Fruit fly (Drosophila melanogaster) whole organism, pupa: Measurements from ENCODE around the gene CG13705.

ENCODE experiments used
- CG10348 ChIP-seq: fragments of 200-800 bp; sonication (Bioruptor generic); IDR thresholded peaks from 2 replicates; pipeline ENCODE4 v1.3.6; 2022; ENCODE audit warnings: missing biosample characterization, missing genetic modification characterization
- CG12605 ChIP-seq: fragments of 200-800 bp; sonication (Bioruptor generic); IDR thresholded peaks from 2 replicates; pipeline ENCODE4 v1.3.6; 2022; ENCODE audit warnings: missing biosample characterization, missing genetic modification characterization
- CG13204 ChIP-seq: fragments of 200-800 bp; sonication (Bioruptor generic); optimal IDR thresholded peaks from 2 replicates; lab custom pipeline; 2018; ENCODE audit warnings: missing biosample characterization, mild to moderate bottlenecking, missing genetic modification characterization, moderate library complexity
- CG14655 ChIP-seq: fragments of 200-800 bp; sonication (Bioruptor generic); optimal IDR thresholded peaks from 3 replicates; lab custom pipeline; 2017; ENCODE audit warnings: mild to moderate bottlenecking, missing biosample characterization, missing genetic modification reagents, missing genetic modification characterization
- CG15710 ChIP-seq: fragments of 200-800 bp; sonication (Bioruptor generic); optimal IDR thresholded peaks from 2 replicates; lab custom pipeline; 2018; ENCODE audit warnings: missing biosample characterization, mild to moderate bottlenecking, missing genetic modification characterization, moderate library complexity
- CG17806 ChIP-seq: fragments of 200-800 bp; sonication (Bioruptor generic); optimal IDR thresholded peaks from 2 replicates; lab custom pipeline; 2018; ENCODE audit warnings: missing biosample characterization, mild to moderate bottlenecking, missing genetic modification characterization, moderate library complexity
- CG32121 ChIP-seq: fragments of 200-800 bp; sonication (Bioruptor generic); IDR thresholded peaks from 2 replicates; pipeline ENCODE4 v1.3.6; 2022; ENCODE audit warnings: missing biosample characterization, missing genetic modification characterization
- CG34367 ChIP-seq: fragments of 200-800 bp; sonication (Bioruptor generic); optimal IDR thresholded peaks from 2 replicates; lab custom pipeline; 2018; ENCODE audit warnings: missing biosample characterization, mild to moderate bottlenecking, missing genetic modification characterization
- CG4496 ChIP-seq: fragments of 200-800 bp; sonication (Bioruptor generic); IDR thresholded peaks from 3 replicates; pipeline ENCODE4 v1.3.6; 2022; ENCODE audit warnings: missing biosample characterization, missing genetic modification characterization
- CG8159 ChIP-seq: fragments of 200-800 bp; sonication (Bioruptor generic); optimal IDR thresholded peaks from 3 replicates; lab custom pipeline; 2018; ENCODE audit warnings: missing biosample characterization, mild to moderate bottlenecking, missing genetic modification characterization, moderate library complexity
- CG9948 ChIP-seq: fragments of 200-800 bp; sonication (Bioruptor generic); optimal IDR thresholded peaks from 2 replicates; lab custom pipeline; 2018; ENCODE audit warnings: missing biosample characterization, mild to moderate bottlenecking, missing genetic modification characterization, moderate library complexity
- D1 ChIP-seq: fragments of 200-800 bp; sonication (Bioruptor generic); optimal IDR thresholded peaks from 2 replicates; lab custom pipeline; 2018; ENCODE audit warnings: missing biosample characterization, mild to moderate bottlenecking, missing genetic modification characterization, moderate library complexity
- EcR ChIP-seq: fragments of 200-800 bp; sonication (Bioruptor generic); optimal IDR thresholded peaks from 3 replicates; lab custom pipeline; 2019; ENCODE audit warnings: missing biosample characterization, missing genetic modification characterization, mild to moderate bottlenecking, moderate library complexity, missing genetic modification reagents
- Ets98B ChIP-seq: fragments of 200-800 bp; sonication (Bioruptor generic); IDR thresholded peaks from 2 replicates; pipeline ENCODE4 v1.3.6; 2022; ENCODE audit warnings: missing biosample characterization, missing genetic modification characterization
- Pif1A ChIP-seq: fragments of 200-800 bp; sonication (Bioruptor generic); optimal IDR thresholded peaks from 3 replicates; lab custom pipeline; 2016; ENCODE audit warnings: missing biosample characterization, missing genetic modification characterization
- Pif1B ChIP-seq: fragments of 200-800 bp; sonication (Bioruptor generic); optimal IDR thresholded peaks from 3 replicates; lab custom pipeline; 2016; ENCODE audit warnings: missing biosample characterization, missing genetic modification characterization
- Snoo ChIP-seq: fragments of 200-800 bp; sonication (Bioruptor generic); optimal IDR thresholded peaks from 3 replicates; lab custom pipeline; 2017; ENCODE audit warnings: missing biosample characterization, mild to moderate bottlenecking, missing genetic modification characterization, inconsistent platforms
- fd96Ca ChIP-seq: fragments of 200-800 bp; sonication (Bioruptor generic); IDR thresholded peaks from 3 replicates; pipeline ENCODE4 v1.3.6; 2022; ENCODE audit warnings: missing biosample characterization, missing genetic modification characterization
- gl ChIP-seq: fragments of 200-800 bp; sonication (Bioruptor generic); optimal IDR thresholded peaks from 2 replicates; lab custom pipeline; 2018; ENCODE audit warnings: missing biosample characterization, mild to moderate bottlenecking, missing genetic modification characterization
- rn ChIP-seq: fragments of 200-800 bp; sonication (Bioruptor generic); IDR thresholded peaks from 2 replicates; pipeline ENCODE4 v1.3.6; 2022; ENCODE audit warnings: missing biosample characterization, missing genetic modification characterization

CG13705 gene

DNA sequence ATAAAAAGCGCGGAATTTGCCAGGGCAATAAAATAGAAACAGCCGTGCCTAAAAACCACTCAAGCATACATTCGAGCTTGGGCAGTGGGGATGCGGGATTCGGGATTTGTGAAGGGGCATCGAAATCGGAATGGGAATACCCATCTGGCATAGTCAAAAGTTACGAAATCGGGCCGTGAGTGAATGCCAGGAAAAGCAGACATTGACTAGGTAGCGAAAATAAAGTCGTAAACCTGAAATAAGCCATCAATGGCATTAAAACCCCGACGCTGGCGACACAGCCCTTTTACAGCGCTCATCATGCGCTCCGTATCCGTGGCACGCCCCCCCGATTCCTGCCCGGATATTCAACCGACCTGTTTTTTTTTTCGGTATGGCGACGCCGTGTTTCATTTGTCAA is 27.9 kb downstream of the CG13705 start:
- TF ChIP-seq CG10348 (GFP tag; lab: Robert Waterston, UW) (no peak), Pif1B (GFP tag; lab: Kevin White, UChicago) (no peak), Ets98B (GFP tag; lab: Robert Waterston, UW) (no peak), rn (GFP tag; lab: Robert Waterston, UW) (no peak), CG32121 (no peak), CG13204 (GFP tag; lab: Kevin White, UChicago) (no peak), CG4496 (no peak), CG12605 (GFP tag; lab: Robert Waterston, UW) (no peak), CG8159 (no peak), CG14655 (GFP tag; lab: Kevin White, UChicago) (no peak), CG15710 (tag; lab: Kevin White, UChicago) (no peak), gl (no peak), Pif1A (GFP tag; lab: Kevin White, UChicago) (no peak), EcR (GFP tag; lab: Kevin White, UChicago) (no peak), fd96Ca (GFP tag; lab: Robert Waterston, UW) (no peak), CG9948 (tag; lab: Kevin White, UChicago) (no peak), CG34367 (no peak), Snoo (no peak), CG17806 (tag; lab: Kevin White, UChicago) (no peak)
- TF ChIP-seq, all 21 proteins: peak for 0

DNA sequence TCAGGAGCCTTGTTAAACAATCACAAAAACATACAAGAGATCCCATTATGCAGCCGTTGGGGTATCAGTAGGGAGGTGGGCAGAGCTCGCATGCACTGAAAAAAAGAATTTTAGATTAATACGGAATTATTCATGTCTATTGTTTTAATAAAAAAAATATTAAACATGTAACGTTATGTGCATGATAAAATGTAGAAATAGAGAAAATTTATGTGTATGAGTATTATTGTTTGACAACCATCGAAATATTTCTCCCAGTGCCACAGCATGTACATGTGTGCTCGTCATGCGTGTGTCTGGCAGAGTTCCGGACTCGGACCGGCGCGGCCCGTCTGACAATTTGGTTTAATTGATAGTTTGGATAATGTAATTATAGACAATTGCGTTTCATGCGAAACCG is 33.1 kb downstream of the CG13705 start:
- TF ChIP-seq rn (GFP tag; lab: Robert Waterston, UW) (no peak), Pif1B (GFP tag; lab: Kevin White, UChicago) (no peak), CG8159 (no peak), Ets98B (GFP tag; lab: Robert Waterston, UW) (no peak), D1 (tag; lab: Kevin White, UChicago) (no peak), gl (no peak), EcR (GFP tag; lab: Kevin White, UChicago) (no peak), CG32121 (no peak), CG4496 (no peak)
